Worm (Caenorhabditis elegans) whole organism, midembryonic: ENCODE data around the gene T04C12.11.

Source experiments
- T22C8.4 ChIP-seq: fragments of 200-800 bp; sonication (Bioruptor generic); IDR thresholded peaks from 2 replicates; pipeline ENCODE4 v1.3.6; 2022; ENCODE audit warnings: missing genetic modification characterization, missing compliant biosample characterization
- cog-1 ChIP-seq: sonication (generic microtip); optimal IDR thresholded peaks from 2 replicates; lab custom pipeline; 2016; ENCODE audit warnings: missing genetic modification characterization, missing compliant biosample characterization
- flt-1 ChIP-seq: fragments of 200-800 bp; sonication (Bioruptor generic); IDR thresholded peaks from 2 replicates; pipeline ENCODE4 v1.3.6; 2022; ENCODE audit warnings: missing genetic modification characterization, missing compliant biosample characterization
- klf-2 ChIP-seq: fragments of 200-800 bp; sonication (Bioruptor generic); conservative IDR thresholded peaks from 2 replicates; pipeline ENCODE4 v1.3.6; 2022; ENCODE audit warnings: missing genetic modification reagents, missing genetic modification characterization, missing compliant biosample characterization
- med-1 ChIP-seq: sonication (generic microtip); optimal IDR thresholded peaks from 2 replicates; lab custom pipeline; 2017; ENCODE audit warnings: missing genetic modification characterization, mild to moderate bottlenecking, missing compliant biosample characterization, antibody characterized with exemption, missing genetic modification reagents; ENCODE audit not compliant: insufficient read depth
- ref-1 ChIP-seq: fragments of 200-800 bp; sonication (Bioruptor generic); conservative IDR thresholded peaks from 2 replicates; pipeline ENCODE4 v1.3.6; 2022; ENCODE audit warnings: missing genetic modification reagents, missing genetic modification characterization, missing compliant biosample characterization
- tab-1 ChIP-seq: fragments of 200-800 bp; sonication (Bioruptor generic); IDR thresholded peaks from 2 replicates; pipeline ENCODE4 v1.3.6; 2022; ENCODE audit warnings: missing genetic modification characterization, missing compliant biosample characterization
- ztf-23 ChIP-seq: fragments of 200-800 bp; sonication (Bioruptor generic); IDR thresholded peaks from 2 replicates; pipeline ENCODE4 v1.3.6; 2022; ENCODE audit warnings: missing genetic modification reagents, missing genetic modification characterization, missing compliant biosample characterization
- ztf-29 ChIP-seq: fragments of 200-800 bp; sonication (Bioruptor generic); IDR thresholded peaks from 2 replicates; pipeline ENCODE4 v1.3.6; 2022; ENCODE audit warnings: missing genetic modification reagents, missing genetic modification characterization, missing compliant biosample characterization

The T04C12.11 gene

ce11 chrV:11011807-11012206, 48.3 kb downstream of the T04C12.11 start:
- TF ChIP-seq med-1 (GFP tag; lab: Kevin White, UChicago) (no peak), ref-1 (GFP tag; lab: Robert Waterston, UW) (no peak), ztf-23 (GFP tag; lab: Robert Waterston, UW) (no peak), T22C8.4 (no peak), cog-1 (tag; lab: Kevin White, UChicago) (no peak), tab-1 (GFP tag; lab: Robert Waterston, UW) (no peak), flt-1 (GFP tag; lab: Robert Waterston, UW) (no peak), ztf-29 (GFP tag; lab: Robert Waterston, UW) (no peak), klf-2 (GFP tag; lab: Robert Waterston, UW) (no peak)

- no peak for TF ChIP-seq ztf-29 (GFP tag; lab: Robert Waterston, UW)
- TF ChIP-seq cog-1 (tag; lab: Kevin White, UChicago), result no peak
- TF ChIP-seq flt-1 (GFP tag; lab: Robert Waterston, UW), result no peak
Observed at ce11 chrV:11010768-11011167, 49.3 kb downstream of the T04C12.11 start.
